Worm (Caenorhabditis elegans) whole organism, young adult: ENCODE measurements around the gene doxa-1.

ENCODE experiments used
- Y53F4B.3 ChIP-seq: fragments of 200-800 bp; sonication (Bioruptor generic); IDR thresholded peaks from 2 replicates; pipeline ENCODE4 v1.3.6; 2022; ENCODE audit warnings: missing genetic modification reagents, missing genetic modification characterization, missing compliant biosample characterization
- ama-1 ChIP-seq, 3 experiments: fragments of 150-350 bp in 1 of 3; sonication (generic microtip) in 2 of 3; optimal IDR thresholded peaks; 2 replicates each; lab custom pipeline; 2014 to 2018; ENCODE audit warnings: missing biosample characterization in 2 of 3, missing genetic modification characterization in 2 of 3, missing genetic modification reagents in 2 of 3
- atf-7 ChIP-seq: sonication (generic microtip); optimal IDR thresholded peaks from 2 replicates; lab custom pipeline; 2017; ENCODE audit warnings: mild to moderate bottlenecking, missing genetic modification characterization, missing compliant biosample characterization
- nfyb-1 ChIP-seq: fragments of 200-800 bp; sonication (Bioruptor generic); IDR thresholded peaks from 2 replicates; pipeline ENCODE4 v1.3.6; 2022; ENCODE audit warnings: missing genetic modification reagents, missing genetic modification characterization, missing compliant biosample characterization
- rec-8 ChIP-seq, 2 experiments: sonication (generic microtip); optimal IDR thresholded peaks; 2 replicates each; lab custom pipeline; 2016; ENCODE audit warnings: mild to moderate bottlenecking in 2 of 2, missing genetic modification characterization in 2 of 2, missing genetic modification reagents in 2 of 2, missing genotype in 2 of 2, missing biosample characterization in 1 of 2, missing compliant biosample characterization in 1 of 2, moderate library complexity in 1 of 2
- snpc-3.4 ChIP-seq: sonication (generic microtip); optimal IDR thresholded peaks from 2 replicates; lab custom pipeline; 2017; ENCODE audit warnings: missing genetic modification characterization, mild to moderate bottlenecking, missing compliant biosample characterization, antibody characterized with exemption, moderate library complexity, missing genotype, missing genetic modification reagents
- unc-62 ChIP-seq: fragments of 150-350 bp; optimal IDR thresholded peaks from 2 replicates; lab custom pipeline; 2014; ENCODE audit warnings: missing biosample characterization, missing genetic modification reagents, missing genetic modification characterization
- ztf-6 ChIP-seq: fragments of 200-800 bp; sonication (Bioruptor generic); IDR thresholded peaks from 2 replicates; pipeline ENCODE4 v1.3.6; 2022; ENCODE audit warnings: missing genetic modification reagents, missing genetic modification characterization, missing compliant biosample characterization

- TF ChIP-seq Y53F4B.3 (GFP tag; lab: Robert Waterston, UW) (no peak), snpc-3.4 (tag; lab: Kevin White, UChicago) (no peak), ztf-6 (GFP tag; lab: Robert Waterston, UW) (no peak), ama-1 (optimal IDR thresholded peaks at IDR 0.05; lab: Kevin White, UChicago) (no peak), ama-1 (GFP tag; optimal IDR thresholded peaks at IDR 0.05; lab: Kevin White, UChicago) (no peak), unc-62 (GFP tag; lab: Kevin White, UChicago) (no peak), nfyb-1 (no peak), rec-8 (tag; optimal IDR thresholded peaks at IDR 0.05; lab: Kevin White, UChicago) (no peak), atf-7 (tag; lab: Kevin White, UChicago) (no peak)
Observed at ce11 chrIII:8593620-8594019, 12.7 kb downstream of the doxa-1 start, which contains the start of gene C06E1.7.
